Worm (Caenorhabditis elegans): ENCODE results near the gene odr-1.

ce11 chrX:13510997-13511396, 39.8 kb downstream of the odr-1 start, which contains the start of gene col-185:
- TF ChIP-seq ama-1 (optimal IDR thresholded peaks at IDR 0.05) = no peak
- no peak for TF ChIP-seq lsy-2 (tag; optimal IDR thresholded peaks at IDR 0.05)
- TF ChIP-seq lin-13 (GFP tag; optimal IDR thresholded peaks at IDR 0.05) = no peak
- no peak for TF ChIP-seq lin-11 (tag; optimal IDR thresholded peaks at IDR 0.05)
- no peak for TF ChIP-seq nhr-25 (tag; optimal IDR thresholded peaks at IDR 0.05)
